Worm (Caenorhabditis elegans) whole organism, young adult: ENCODE results near the gene Y81G3A.4.

Source experiments
- F10E7.11 ChIP-seq: sonication (generic microtip); optimal IDR thresholded peaks from 2 replicates; lab custom pipeline; 2017; ENCODE audit warnings: mild to moderate bottlenecking, missing genetic modification characterization, moderate library complexity, missing compliant biosample characterization
- F33H1.4 ChIP-seq: fragments of 200-800 bp; sonication (Bioruptor generic); IDR thresholded peaks from 2 replicates; pipeline ENCODE4 v1.3.6; 2022; ENCODE audit warnings: missing genetic modification reagents, missing genetic modification characterization, missing compliant biosample characterization
- F57C9.4 ChIP-seq: sonication (generic microtip); optimal IDR thresholded peaks from 2 replicates; lab custom pipeline; 2017; ENCODE audit warnings: mild to moderate bottlenecking, missing genetic modification characterization, missing compliant biosample characterization
- akir-1 ChIP-seq: fragments of 200-800 bp; sonication (Bioruptor generic); optimal IDR thresholded peaks from 2 replicates; lab custom pipeline; 2018; ENCODE audit warnings: mild to moderate bottlenecking, missing genetic modification characterization, moderate library complexity, missing compliant biosample characterization
- aptf-2 ChIP-seq: fragments of 200-800 bp; sonication (Bioruptor generic); conservative IDR thresholded peaks from 2 replicates; pipeline ENCODE4 v1.3.6; 2022; ENCODE audit warnings: missing genetic modification reagents, missing genetic modification characterization, missing compliant biosample characterization
- egrh-3 ChIP-seq: fragments of 200-800 bp; sonication (Bioruptor generic); IDR thresholded peaks from 2 replicates; pipeline ENCODE4 v1.3.6; 2022; ENCODE audit warnings: missing genetic modification reagents, missing genetic modification characterization, missing compliant biosample characterization
- ets-4 ChIP-seq: fragments of 200-800 bp; sonication (Bioruptor generic); optimal IDR thresholded peaks from 2 replicates; lab custom pipeline; 2018; ENCODE audit warnings: mild to moderate bottlenecking, missing genetic modification characterization, missing compliant biosample characterization
- hrde-1 ChIP-seq: sonication (generic microtip); optimal IDR thresholded peaks from 2 replicates; lab custom pipeline; 2016; ENCODE audit warnings: missing genetic modification characterization, mild to moderate bottlenecking, missing compliant biosample characterization, moderate library complexity, missing genotype, missing genetic modification reagents, borderline replicate concordance
- lin-40 ChIP-seq: sonication (generic microtip); optimal IDR thresholded peaks from 2 replicates; lab custom pipeline; 2016; ENCODE audit warnings: missing genetic modification characterization, mild to moderate bottlenecking, missing compliant biosample characterization, missing genotype, missing genetic modification reagents
- nfya-1 ChIP-seq: sonication (generic microtip); optimal IDR thresholded peaks from 2 replicates; lab custom pipeline; 2017; ENCODE audit warnings: antibody characterized with exemption, missing compliant biosample characterization, missing genetic modification characterization, borderline replicate concordance; ENCODE audit not compliant: insufficient read depth
- nfya-2 ChIP-seq: fragments of 200-800 bp; sonication (Bioruptor generic); IDR thresholded peaks from 2 replicates; pipeline ENCODE4 v1.3.6; 2022; ENCODE audit warnings: missing genetic modification reagents, missing genetic modification characterization, missing compliant biosample characterization
- pha-4 ChIP-seq: fragments of 150-350 bp; sonication (generic microtip); optimal IDR thresholded peaks from 2 replicates; lab custom pipeline; 2014; ENCODE audit warnings: missing biosample characterization, missing genetic modification reagents, missing genetic modification characterization
- rec-8 ChIP-seq, 2 experiments: sonication (generic microtip); optimal IDR thresholded peaks; 2 replicates each; lab custom pipeline; 2016; ENCODE audit warnings: mild to moderate bottlenecking in 2 of 2, missing genetic modification characterization in 2 of 2, missing genetic modification reagents in 2 of 2, missing genotype in 2 of 2, missing biosample characterization in 1 of 2, missing compliant biosample characterization in 1 of 2, moderate library complexity in 1 of 2
- repo-1 ChIP-seq: sonication (generic microtip); optimal IDR thresholded peaks from 2 replicates; lab custom pipeline; 2017; ENCODE audit warnings: mild to moderate bottlenecking, missing genetic modification characterization, missing compliant biosample characterization

DNA sequence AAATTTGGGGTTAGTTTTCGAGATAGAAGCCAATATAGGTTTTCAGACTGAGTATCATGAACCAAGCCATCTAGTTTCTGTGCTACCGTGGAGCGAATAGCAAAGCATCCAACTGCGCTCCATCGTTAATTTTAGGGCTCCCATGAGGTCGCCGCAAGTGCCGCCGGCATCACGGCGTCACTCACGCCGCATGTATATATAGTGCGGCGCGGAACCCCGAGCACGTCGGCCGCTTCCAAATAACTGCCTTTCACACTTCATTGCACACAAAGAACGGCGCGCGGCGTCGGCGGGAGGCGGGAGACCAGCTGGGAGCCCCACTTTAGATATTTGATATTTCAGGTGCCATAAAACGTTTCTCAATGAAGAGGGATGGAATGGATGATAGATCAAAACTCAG, 41.2 kb upstream of the Y81G3A.4 start:
- TF ChIP-seq aptf-2 (no peak), lin-40 (tag; lab: Kevin White, UChicago) (no peak), nfya-1 (no peak), akir-1 (GFP tag; lab: Kevin White, UChicago) (no peak), F33H1.4 (GFP tag; lab: Robert Waterston, UW) (no peak), hrde-1 (tag; lab: Kevin White, UChicago) (no peak), ets-4 (GFP tag; lab: Kevin White, UChicago) (no peak), egrh-3 (GFP tag; lab: Robert Waterston, UW) (no peak), rec-8 (tag; optimal IDR thresholded peaks at IDR 0.05; lab: Kevin White, UChicago) (no peak), repo-1 (tag; lab: Kevin White, UChicago) (no peak), F10E7.11 (tag; lab: Kevin White, UChicago) (no peak), pha-4 (tag; lab: Kevin White, UChicago) (no peak), F57C9.4 (tag; lab: Kevin White, UChicago) (no peak), nfya-2 (GFP tag; lab: Robert Waterston, UW) (no peak)
